Fruit fly (Drosophila melanogaster) whole organism, embryonic: ENCODE data around the gene stol.
"Not testable (repeated sequence)": the region's sequence is repeated elsewhere in the genome, so short reads cannot be mapped to it uniquely, and the experiment has no call there.

Experiments
- CG10431 ChIP-seq: fragments of 200-800 bp; sonication (Bioruptor generic); optimal IDR thresholded peaks from 3 replicates; lab custom pipeline; 2018; ENCODE audit warnings: missing biosample characterization, mild to moderate bottlenecking, missing genetic modification characterization
- Drgx ChIP-seq: fragments of 200-800 bp; sonication (Bioruptor generic); IDR thresholded peaks from 2 replicates; pipeline ENCODE4 v1.3.6; 2022; ENCODE audit warnings: missing biosample characterization, missing genetic modification characterization
- Rx ChIP-seq: fragments of 200-800 bp; sonication (Bioruptor generic); IDR thresholded peaks from 2 replicates; pipeline ENCODE4 v1.3.6; 2022; ENCODE audit warnings: missing biosample characterization, missing genetic modification characterization
- Six4 ChIP-seq: fragments of 200-800 bp; sonication (Bioruptor generic); optimal IDR thresholded peaks from 2 replicates; lab custom pipeline; 2016; ENCODE audit warnings: missing biosample characterization, missing genetic modification characterization
- dpn ChIP-seq, 2 experiments: fragments of 200-800 bp; sonication (Bioruptor generic); optimal IDR thresholded peaks; 3 replicates each; lab custom pipeline; 2016; ENCODE audit warnings: missing biosample characterization in 2 of 2, missing genetic modification characterization in 2 of 2
- tll ChIP-seq, 2 experiments: fragments of 200-800 bp in 1 of 2; fragments of >200 bp in 1 of 2; sonication (Bioruptor generic) in 1 of 2; optimal IDR thresholded peaks; 2 replicates each; lab custom pipeline; 2017 to 2019; ENCODE audit warnings: missing biosample characterization in 2 of 2, missing genetic modification characterization in 2 of 2, mild to moderate bottlenecking in 1 of 2, moderate library complexity in 1 of 2
- usp ChIP-seq: fragments of >200 bp; optimal IDR thresholded peaks from 2 replicates; lab custom pipeline; 2017; ENCODE audit warnings: missing biosample characterization, missing genetic modification characterization

DNA sequence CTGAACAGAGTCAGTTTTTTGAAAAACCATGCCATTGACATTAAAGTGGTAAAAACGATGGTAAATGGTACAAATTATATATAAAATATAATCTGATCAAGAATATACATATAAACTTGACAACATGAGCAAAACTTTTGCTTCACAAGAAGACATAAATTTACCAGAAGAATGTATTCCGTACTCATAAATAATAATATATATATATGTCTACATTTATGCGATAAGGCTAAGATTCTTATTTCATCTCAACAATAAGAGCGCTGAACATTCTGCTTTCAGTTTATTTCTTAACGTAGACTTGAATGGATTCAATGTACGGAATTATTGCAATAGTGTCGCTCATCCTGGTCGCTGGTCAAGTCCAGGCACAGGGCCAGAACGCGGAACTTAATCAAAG lies 57.3 kb downstream of the stol start, which contains the start of gene CG18477:
- not testable (repeated sequence) for TF ChIP-seq CG10431; dpn (GFP tag; optimal IDR thresholded peaks at IDR 0.05; lab: Kevin White, UChicago); usp; Rx (GFP tag; lab: Robert Waterston, UW); Drgx (GFP tag; lab: Robert Waterston, UW); tll (GFP tag; optimal IDR thresholded peaks at IDR 0.05; lab: Kevin White, UChicago); Six4
